Fruit fly (Drosophila melanogaster) whole organism, adult: ENCODE data around the gene CG15865.

Source experiments
- CG11617 ChIP-seq: fragments of 200-800 bp; sonication (Bioruptor generic); optimal IDR thresholded peaks from 2 replicates; lab custom pipeline; 2017; ENCODE audit warnings: mild to moderate bottlenecking, missing biosample characterization, missing genetic modification reagents, missing genetic modification characterization
- CG12768 ChIP-seq: fragments of 200-800 bp; sonication (Bioruptor generic); optimal IDR thresholded peaks from 2 replicates; lab custom pipeline; 2017; ENCODE audit warnings: missing biosample characterization, missing genetic modification characterization, mild to moderate bottlenecking, moderate library complexity, missing genetic modification reagents
- CG14711 ChIP-seq: fragments of 200-800 bp; sonication (Bioruptor generic); optimal IDR thresholded peaks from 2 replicates; lab custom pipeline; 2018; ENCODE audit warnings: missing biosample characterization, mild to moderate bottlenecking, missing genetic modification characterization, moderate library complexity
- CG1620 ChIP-seq: fragments of 200-800 bp; sonication (Bioruptor generic); optimal IDR thresholded peaks from 2 replicates; lab custom pipeline; 2016; ENCODE audit warnings: missing biosample characterization, missing genetic modification characterization
- CG33017 ChIP-seq: fragments of 200-800 bp; sonication (Bioruptor generic); optimal IDR thresholded peaks from 2 replicates; lab custom pipeline; 2018; ENCODE audit warnings: missing biosample characterization, mild to moderate bottlenecking, missing genetic modification characterization, moderate library complexity
- CG5204 ChIP-seq: fragments of 200-800 bp; sonication (Bioruptor generic); optimal IDR thresholded peaks from 2 replicates; lab custom pipeline; 2016; ENCODE audit warnings: missing biosample characterization, missing genetic modification characterization
- CG7045 ChIP-seq: fragments of 200-800 bp; sonication (Bioruptor generic); optimal IDR thresholded peaks from 2 replicates; lab custom pipeline; 2017; ENCODE audit warnings: missing biosample characterization, mild to moderate bottlenecking, missing genetic modification characterization
- CG7101 ChIP-seq: fragments of 200-800 bp; sonication (Bioruptor generic); optimal IDR thresholded peaks from 2 replicates; lab custom pipeline; 2018; ENCODE audit warnings: missing biosample characterization, mild to moderate bottlenecking, missing genetic modification characterization, moderate library complexity
- Clk ChIP-seq: fragments of 200-800 bp; sonication (Bioruptor generic); optimal IDR thresholded peaks from 2 replicates; lab custom pipeline; 2017; ENCODE audit warnings: missing biosample characterization, missing genetic modification characterization
- Crg-1 ChIP-seq: fragments of 200-800 bp; sonication (Bioruptor generic); optimal IDR thresholded peaks from 2 replicates; lab custom pipeline; 2016; ENCODE audit warnings: missing biosample characterization, missing genetic modification characterization
- Hr96 ChIP-seq: fragments of 200-800 bp; sonication (Bioruptor generic); optimal IDR thresholded peaks from 2 replicates; lab custom pipeline; 2016; ENCODE audit warnings: missing biosample characterization, missing genetic modification characterization
- Mnt ChIP-seq: fragments of 200-800 bp; sonication (Bioruptor generic); optimal IDR thresholded peaks from 2 replicates; lab custom pipeline; 2016; ENCODE audit warnings: missing biosample characterization, mild to moderate bottlenecking, missing genetic modification characterization
- bab1 ChIP-seq: fragments of 200-800 bp; sonication (Bioruptor generic); optimal IDR thresholded peaks from 3 replicates; lab custom pipeline; 2019; ENCODE audit warnings: missing biosample characterization, mild to moderate bottlenecking, missing genetic modification characterization, moderate library complexity
- cic ChIP-seq: fragments of 200-800 bp; sonication (Bioruptor generic); optimal IDR thresholded peaks from 2 replicates; lab custom pipeline; 2017; ENCODE audit warnings: missing biosample characterization, mild to moderate bottlenecking, missing genetic modification characterization, moderate library complexity
- cnc ChIP-seq, 2 experiments: fragments of >200 bp; optimal IDR thresholded peaks; 2 replicates each; lab custom pipeline; 2017
- kay ChIP-seq: fragments of 200-800 bp; sonication (Bioruptor generic); peaks from one replicate; lab custom pipeline; 2016; ENCODE audit warnings: missing biosample characterization, missing genetic modification characterization, borderline replicate concordance
- ovo ChIP-seq: fragments of 200-800 bp; sonication (Bioruptor generic); optimal IDR thresholded peaks from 2 replicates; lab custom pipeline; 2016; ENCODE audit warnings: missing biosample characterization, missing genetic modification characterization
- pad ChIP-seq: fragments of 200-800 bp; sonication (Bioruptor generic); optimal IDR thresholded peaks from 3 replicates; lab custom pipeline; 2017; ENCODE audit warnings: missing biosample characterization, missing genetic modification characterization, mild to moderate bottlenecking, moderate library complexity, missing genetic modification reagents
- tj ChIP-seq: fragments of 200-800 bp; sonication (Bioruptor generic); optimal IDR thresholded peaks from 3 replicates; lab custom pipeline; 2017; ENCODE audit warnings: missing biosample characterization, mild to moderate bottlenecking, missing genetic modification characterization, moderate library complexity
- toe ChIP-seq: fragments of 200-800 bp; sonication (Bioruptor generic); optimal IDR thresholded peaks from 2 replicates; lab custom pipeline; 2016; ENCODE audit warnings: missing biosample characterization, missing genetic modification characterization

The CG15865 gene

DNA sequence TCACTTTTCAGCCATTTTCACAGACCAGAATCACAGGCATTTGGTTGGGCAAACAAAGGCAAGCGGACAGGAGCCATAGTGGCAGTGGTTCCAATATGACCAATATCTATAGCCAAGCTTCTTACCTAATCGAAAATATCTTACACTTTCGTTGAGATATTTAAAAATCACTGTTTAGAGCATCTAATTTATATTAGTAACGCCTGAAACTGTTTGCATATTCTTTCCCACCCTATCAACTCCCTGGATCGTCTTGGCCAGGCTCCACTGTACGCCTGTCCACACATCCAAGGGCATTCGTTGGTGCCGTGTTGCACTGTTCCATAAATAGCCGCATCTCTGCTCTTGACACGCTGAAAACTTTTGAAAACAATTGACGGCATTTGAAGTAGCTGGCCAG lies 26.2 kb upstream of the CG15865 start:
- TF ChIP-seq pad: no peak
- TF ChIP-seq CG12768 (GFP tag; lab: Kevin White, UChicago): no peak
- no peak for TF ChIP-seq Hr96 (GFP tag; lab: Kevin White, UChicago)
- TF ChIP-seq Mnt (GFP tag; lab: Kevin White, UChicago): no peak
- no peak for TF ChIP-seq CG33017 (tag; lab: Kevin White, UChicago)
- no peak for TF ChIP-seq CG11617
- TF ChIP-seq cic (GFP tag; lab: Kevin White, UChicago): no peak
- TF ChIP-seq bab1 (GFP tag; lab: Kevin White, UChicago): no peak
- TF ChIP-seq cnc (optimal IDR thresholded peaks at IDR 0.05; lab: Kevin White, UChicago): no peak
- TF ChIP-seq toe (GFP tag; lab: Kevin White, UChicago): no peak
- TF ChIP-seq CG5204 (GFP tag; lab: Kevin White, UChicago): no peak
- TF ChIP-seq tj (GFP tag; lab: Kevin White, UChicago): no peak
- TF ChIP-seq CG14711 (tag; lab: Kevin White, UChicago): no peak
- TF ChIP-seq Clk (GFP tag; lab: Kevin White, UChicago): no peak
- TF ChIP-seq ovo: no peak
- no peak for TF ChIP-seq CG7045 (GFP tag; lab: Kevin White, UChicago)
- TF ChIP-seq CG1620 (GFP tag; lab: Kevin White, UChicago): no peak
- no peak for TF ChIP-seq Crg-1 (GFP tag; lab: Kevin White, UChicago)

DNA sequence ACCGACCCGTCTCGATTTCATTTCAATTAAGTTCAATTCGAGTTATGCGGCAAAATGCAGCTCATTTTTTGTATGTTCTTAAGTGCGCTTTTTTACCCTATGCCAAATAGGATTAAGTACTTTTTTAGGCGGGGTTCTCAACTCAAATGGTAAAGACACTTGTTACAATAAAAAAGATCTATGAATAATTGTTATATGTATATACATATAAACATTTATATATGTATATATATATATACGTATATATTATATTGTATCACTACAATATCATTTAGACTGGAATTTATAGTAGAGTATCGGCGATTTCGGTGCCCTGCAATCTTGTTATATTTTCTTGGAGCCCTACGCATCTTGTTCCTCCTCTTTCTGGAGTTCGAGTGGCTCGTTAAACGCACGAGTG lies 25.7 kb upstream of the CG15865 start:
- TF ChIP-seq CG1620 (GFP tag; lab: Kevin White, UChicago) (no peak), CG11617 (no peak), bab1 (GFP tag; lab: Kevin White, UChicago) (no peak), ovo (no peak), Mnt (GFP tag; lab: Kevin White, UChicago) (no peak), toe (GFP tag; lab: Kevin White, UChicago) (no peak), pad (no peak), Hr96 (GFP tag; lab: Kevin White, UChicago) (no peak)

DNA sequence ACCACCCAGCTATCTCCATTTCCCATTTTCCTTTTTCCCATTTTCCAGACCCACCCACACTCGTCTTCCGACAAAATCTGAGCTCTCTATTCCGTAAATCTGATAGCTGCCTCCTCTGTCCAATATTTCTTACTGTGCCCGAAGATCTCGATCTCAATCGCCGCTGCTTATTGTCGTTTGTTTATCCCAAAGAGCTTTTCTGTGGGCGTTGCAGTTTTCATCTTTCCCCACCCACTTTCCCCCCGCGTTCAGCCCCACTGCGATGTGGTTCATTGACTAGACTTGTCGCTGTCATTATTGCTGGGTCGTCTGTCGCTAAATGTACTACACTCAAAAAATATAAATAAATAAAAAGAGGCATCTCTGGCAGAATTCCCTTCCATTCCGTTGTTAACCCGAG lies 25.1 kb upstream of the CG15865 start:
- TF ChIP-seq tj (GFP tag; lab: Kevin White, UChicago) (peak; percentile 56), Clk (GFP tag; lab: Kevin White, UChicago) (no peak), cnc (optimal IDR thresholded peaks at IDR 0.05; lab: Kevin White, UChicago) (no peak), CG11617 (no peak), Hr96 (GFP tag; lab: Kevin White, UChicago) (no peak), bab1 (GFP tag; lab: Kevin White, UChicago) (no peak)

DNA sequence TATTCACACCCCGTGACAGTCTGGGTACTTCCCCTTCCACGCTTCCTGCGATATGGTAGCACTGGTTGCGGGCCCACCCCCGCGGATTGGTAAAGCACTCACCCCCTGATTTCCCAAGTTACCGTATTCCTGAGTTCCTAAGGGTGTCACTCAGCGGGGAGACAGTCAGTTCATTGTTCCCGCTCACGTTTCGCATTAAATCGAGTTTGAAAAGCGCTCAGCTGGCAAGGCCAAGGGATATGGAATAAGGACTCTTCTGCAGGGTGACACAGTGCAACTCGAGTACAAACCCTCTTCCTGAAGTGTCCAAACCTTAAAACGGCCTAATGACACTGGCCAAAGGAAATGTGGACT lies 23.8 kb upstream of the CG15865 start:
- TF ChIP-seq CG33017 (tag; lab: Kevin White, UChicago): no peak

DNA sequence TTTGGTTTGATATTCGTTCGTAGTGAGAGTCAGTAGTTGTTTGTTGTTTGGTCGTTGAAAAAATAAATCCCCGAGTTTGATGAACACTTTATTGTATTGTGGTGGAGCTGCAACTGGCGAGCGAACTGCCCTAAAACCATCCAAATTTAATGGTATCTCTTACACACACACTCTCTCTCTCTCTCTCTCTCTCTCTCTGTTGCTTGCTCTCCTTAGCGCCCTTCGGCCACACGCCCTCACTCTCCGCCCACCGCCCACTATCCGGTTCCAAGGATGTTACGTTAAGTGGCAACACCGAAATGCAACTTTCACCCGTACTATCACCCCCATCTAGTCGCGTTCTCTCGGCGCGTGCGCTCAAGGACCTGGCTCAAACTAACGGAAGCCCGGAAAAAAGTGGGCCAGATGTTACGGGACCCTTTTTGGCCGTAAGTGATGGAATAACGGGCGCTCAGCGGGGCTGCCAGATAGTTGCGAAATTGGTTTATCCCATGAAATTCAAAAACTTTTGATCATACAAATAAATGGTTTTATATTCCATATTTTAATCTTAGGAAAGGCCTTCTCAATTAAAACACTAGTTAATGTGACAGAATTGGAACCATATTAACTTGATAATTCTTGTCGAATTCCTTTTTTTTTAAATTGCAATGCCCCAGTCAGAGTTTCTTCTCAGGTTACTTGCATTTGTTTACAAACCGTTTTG lies 23.3 kb upstream of the CG15865 start:
- TF ChIP-seq bab1 (GFP tag; lab: Kevin White, UChicago) (no peak), Mnt (GFP tag; lab: Kevin White, UChicago) (no peak), toe (GFP tag; lab: Kevin White, UChicago) (peak; percentile 25)

DNA sequence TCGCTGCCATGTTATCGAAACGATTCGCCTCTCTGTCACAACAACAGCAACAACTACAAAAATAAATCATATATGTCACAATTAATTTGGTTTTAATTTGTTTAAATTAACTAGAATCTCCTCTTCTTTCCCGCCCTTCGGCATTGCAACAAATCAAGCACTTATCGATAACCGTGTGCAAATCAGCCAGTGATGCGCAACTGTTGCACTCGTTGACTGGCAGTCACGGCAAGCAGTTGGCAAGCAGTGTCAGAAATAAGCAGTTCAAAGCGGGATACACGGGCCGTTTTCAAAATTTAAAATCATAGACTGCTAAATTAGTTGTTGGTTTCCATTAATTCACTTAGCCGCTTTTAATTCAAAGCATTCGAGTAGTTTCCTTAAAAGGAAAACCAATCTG lies 19.5 kb upstream of the CG15865 start, which contains the start of gene Axs:
TSS of gene Axs (minus strand) at position 131 of the 400 bp plus-strand sequence.
- no peak for TF ChIP-seq cic (GFP tag; lab: Kevin White, UChicago)
- TF ChIP-seq ovo: no peak
- no peak for TF ChIP-seq toe (GFP tag; lab: Kevin White, UChicago)
- no peak for TF ChIP-seq tj (GFP tag; lab: Kevin White, UChicago)
- no peak for TF ChIP-seq CG33017 (tag; lab: Kevin White, UChicago)
- TF ChIP-seq CG7045 (GFP tag; lab: Kevin White, UChicago): no peak
- TF ChIP-seq bab1 (GFP tag; lab: Kevin White, UChicago): no peak
- no peak for TF ChIP-seq CG11617

DNA sequence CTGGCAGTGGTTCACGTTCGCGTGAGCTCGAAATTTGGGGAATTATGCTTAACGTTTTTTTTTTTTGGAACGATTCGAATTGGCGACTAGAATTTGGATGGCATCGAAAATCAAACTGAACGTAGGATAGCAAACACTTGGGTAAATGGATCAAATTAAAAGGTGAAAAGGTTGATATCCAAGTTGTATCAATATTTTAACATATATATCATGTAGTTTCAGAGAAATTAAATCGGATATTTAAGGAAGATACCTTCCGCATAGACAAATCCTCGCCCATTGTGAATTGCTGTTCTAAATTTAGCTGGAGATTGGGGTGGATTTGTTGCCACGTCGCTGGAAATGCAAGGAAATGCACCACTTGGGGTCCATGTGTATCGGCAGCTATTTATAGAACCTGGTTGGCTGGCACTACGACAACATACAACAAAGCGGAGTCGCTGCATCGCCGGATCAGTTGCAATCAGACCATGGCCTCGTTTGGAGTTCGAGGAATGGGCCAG lies 14.6 kb upstream of the CG15865 start, which contains the start of the genes CG13010 and sing:
TSS of gene CG13010 (minus strand) at position 101 of the 503 bp plus-strand sequence.
TSS of gene sing (plus strand) at position 453 of the 503 bp plus-strand sequence.
- TF ChIP-seq kay (GFP tag; lab: Kevin White, UChicago) (no peak), CG1620 (GFP tag; lab: Kevin White, UChicago) (no peak), cnc (optimal IDR thresholded peaks at IDR 0.05; lab: Kevin White, UChicago) (no peak), CG5204 (GFP tag; lab: Kevin White, UChicago) (no peak), Clk (GFP tag; lab: Kevin White, UChicago) (no peak), CG14711 (tag; lab: Kevin White, UChicago) (no peak), pad (no peak), Hr96 (GFP tag; lab: Kevin White, UChicago) (no peak), CG7101 (tag; lab: Kevin White, UChicago) (no peak), CG12768 (GFP tag; lab: Kevin White, UChicago) (no peak), Crg-1 (GFP tag; lab: Kevin White, UChicago) (no peak), ovo (no peak), Mnt (GFP tag; lab: Kevin White, UChicago) (no peak)
